Worm (Caenorhabditis elegans): ENCODE results near the gene Y53G8AM.4.

DNA sequence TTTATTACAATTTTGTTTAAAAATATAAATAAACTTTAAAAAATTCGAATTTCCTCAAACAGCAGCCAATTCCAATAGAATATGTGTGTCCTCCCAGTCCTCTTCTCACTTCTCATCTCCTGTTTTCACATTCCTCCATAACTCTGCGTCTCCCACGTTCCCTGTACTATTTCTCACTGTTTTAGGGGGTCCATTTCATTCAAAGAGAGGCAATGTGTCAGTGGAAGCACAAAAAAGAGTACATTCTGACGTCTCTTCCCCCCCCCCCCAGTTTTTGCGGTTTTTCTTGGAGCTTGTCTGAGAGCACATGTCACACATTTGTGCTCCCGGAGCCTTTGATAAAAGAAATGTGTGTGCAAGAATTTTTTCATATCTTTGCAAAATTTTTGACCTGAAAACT lies 49.1 kb upstream of the Y53G8AM.4 start:
- no peak for TF ChIP-seq dve-1 (tag; optimal IDR thresholded peaks at IDR 0.05)
- TF ChIP-seq nhr-11 (tag; optimal IDR thresholded peaks at IDR 0.05) = no peak
- TF ChIP-seq K09A11.1 (tag; optimal IDR thresholded peaks at IDR 0.05; ENCODE audit: insufficient read depth) = no peak
- TF ChIP-seq gmeb-2 (tag; optimal IDR thresholded peaks at IDR 0.05) = no peak
- no peak for TF ChIP-seq nfya-1 (tag; optimal IDR thresholded peaks at IDR 0.05)
- TF ChIP-seq npax-4 (tag; optimal IDR thresholded peaks at IDR 0.05) = no peak
